Worm (Caenorhabditis elegans) whole organism, L4/young adult: ENCODE results near the gene T24B8.7.

ENCODE experiments used
- dao-5 ChIP-seq: sonication (generic microtip); optimal IDR thresholded peaks from 2 replicates; lab custom pipeline; 2016; ENCODE audit warnings: missing genotype, missing genetic modification characterization, moderate library complexity, missing compliant biosample characterization
- him-1 ChIP-seq: sonication (generic microtip); optimal IDR thresholded peaks from 2 replicates; lab custom pipeline; 2016; ENCODE audit warnings: missing genotype, missing genetic modification reagents, missing genetic modification characterization, missing compliant biosample characterization

ce11 chrII:9060332-9060840 is 6.9 kb upstream of the T24B8.7 start:
- TF ChIP-seq dao-5 (tag; lab: Kevin White, UChicago) (peak; percentile 9), him-1 (tag; lab: Kevin White, UChicago) (peak; percentile 88)
